Fruit fly (Drosophila melanogaster): Measurements from ENCODE around the gene CG33252.

The CG33252 gene

dm6 chrX:16930465-16931286, 33.7 kb upstream of the CG33252 start (continued):
- TF ChIP-seq Ssrp (tag; optimal IDR thresholded peaks at IDR 0.05) = peak; percentile 63
- TF ChIP-seq Asciz (GFP tag; optimal IDR thresholded peaks at IDR 0.05) = peak; percentile 55
- peak; percentile 53 for TF ChIP-seq ro (GFP tag; IDR thresholded peaks at IDR 0.05)
- no peak for TF ChIP-seq Sry-δ (GFP tag; optimal IDR thresholded peaks at IDR 0.05)
- no peak for TF ChIP-seq CG11723 (GFP tag; optimal IDR thresholded peaks at IDR 0.05)
- no peak for TF ChIP-seq hkb (optimal IDR thresholded peaks at IDR 0.05)
- TF ChIP-seq hkb (GFP tag; IDR thresholded peaks at IDR 0.05) = peak; percentile 79
- no peak for TF ChIP-seq CG8478 (optimal IDR thresholded peaks at IDR 0.05)
- no peak for TF ChIP-seq slp2 (GFP tag; optimal IDR thresholded peaks at IDR 0.05)
- TF ChIP-seq CG14965 (GFP tag; optimal IDR thresholded peaks at IDR 0.05; ENCODE audit: borderline replicate concordance) = no peak
- TF ChIP-seq CTCF (GFP tag; optimal IDR thresholded peaks at IDR 0.05) = no peak
- no peak for TF ChIP-seq CG34376 (GFP tag; optimal IDR thresholded peaks at IDR 0.05)
- peak; percentile 54 for TF ChIP-seq CG10267 (tag; optimal IDR thresholded peaks at IDR 0.05)
- peak; percentile 81 for TF ChIP-seq CG2678 (tag; optimal IDR thresholded peaks at IDR 0.05)
- no peak for TF ChIP-seq da (GFP tag; optimal IDR thresholded peaks at IDR 0.05)
- TF ChIP-seq Scr (GFP tag; IDR thresholded peaks at IDR 0.05; ENCODE audit: partially characterized antibody) = no peak
- peak; percentile 39; the same call in 1 of the 3 replicates for TF ChIP-seq CG11093 (GFP tag; IDR thresholded peaks at IDR 0.05)
- no peak for TF ChIP-seq Doc2 (GFP tag; IDR thresholded peaks at IDR 0.05)
- peak; percentile 49 for TF ChIP-seq CG14710 (tag; optimal IDR thresholded peaks at IDR 0.05)
- no peak for TF ChIP-seq Gsc (GFP tag; IDR thresholded peaks at IDR 0.05)
- TF ChIP-seq unpg (GFP tag; optimal IDR thresholded peaks at IDR 0.05) = peak; percentile 67
- no peak for TF ChIP-seq CG42726 (GFP tag; IDR thresholded peaks at IDR 0.05; ENCODE audit: partially characterized antibody)
- TF ChIP-seq chn (GFP tag; optimal IDR thresholded peaks at IDR 0.05) = no peak
- TF ChIP-seq fru (optimal IDR thresholded peaks at IDR 0.05) = no peak
- TF ChIP-seq tin (GFP tag; optimal IDR thresholded peaks at IDR 0.05) = peak; percentile 68
- peak; percentile 94 for TF ChIP-seq gem (tag; optimal IDR thresholded peaks at IDR 0.05)
- peak; percentile 57 for TF ChIP-seq gsb-n (tag; optimal IDR thresholded peaks at IDR 0.05)
- TF ChIP-seq tx (GFP tag; optimal IDR thresholded peaks at IDR 0.05) = no peak
- no peak for TF ChIP-seq CG2116 (GFP tag; optimal IDR thresholded peaks at IDR 0.05)
- peak; percentile 14 for TF ChIP-seq trem (tag; optimal IDR thresholded peaks at IDR 0.05)
- TF ChIP-seq bcd (GFP tag; optimal IDR thresholded peaks at IDR 0.05) = peak; percentile 67
- TF ChIP-seq CG31388 (GFP tag; optimal IDR thresholded peaks at IDR 0.05) = no peak
- peak; percentile 36 for TF ChIP-seq az2 (GFP tag; optimal IDR thresholded peaks at IDR 0.05)
- no peak for TF ChIP-seq gro (GFP tag; optimal IDR thresholded peaks at IDR 0.05)
- peak; percentile 28 for TF ChIP-seq CG12155 (GFP tag; optimal IDR thresholded peaks at IDR 0.05)
- no peak for TF ChIP-seq ato (GFP tag; IDR thresholded peaks at IDR 0.05; ENCODE audit: partially characterized antibody)
- no peak for TF ChIP-seq CG7963 (GFP tag; IDR thresholded peaks at IDR 0.05; ENCODE audit: partially characterized antibody)
- TF ChIP-seq Lhr (GFP tag; optimal IDR thresholded peaks at IDR 0.05) = no peak
- no peak for TF ChIP-seq CG4617 (GFP tag; optimal IDR thresholded peaks at IDR 0.05; ENCODE audit: borderline replicate concordance)
- peak; percentile 57 for TF ChIP-seq lilli (GFP tag; optimal IDR thresholded peaks at IDR 0.05)
- TF ChIP-seq CG12391 (tag; optimal IDR thresholded peaks at IDR 0.05) = peak; percentile 63
- TF ChIP-seq inv (GFP tag; IDR thresholded peaks at IDR 0.05; ENCODE audit: partially characterized antibody) = no peak
- TF ChIP-seq CG12942 (GFP tag; optimal IDR thresholded peaks at IDR 0.05) = peak; percentile 3
- peak; percentile 38 for TF ChIP-seq CG15514 (GFP tag; optimal IDR thresholded peaks at IDR 0.05)
- TF ChIP-seq CG17829 (tag; optimal IDR thresholded peaks at IDR 0.05) = peak; percentile 60
- peak; percentile 55 for TF ChIP-seq CG14667 (GFP tag; IDR thresholded peaks at IDR 0.05)
- no peak for TF ChIP-seq zfh2 (GFP tag; optimal IDR thresholded peaks at IDR 0.05)
- TF ChIP-seq CG15696 (tag; optimal IDR thresholded peaks at IDR 0.05) = peak; percentile 14
- TF ChIP-seq Jarid2 (GFP tag; optimal IDR thresholded peaks at IDR 0.05) = peak; percentile 26
- TF ChIP-seq ranshi (GFP tag; IDR thresholded peaks at IDR 0.05) = peak; percentile 84

Data from whole organism, embryonic.